Fruit fly (Drosophila melanogaster) whole organism, larva: ENCODE measurements around the gene COX8.

ENCODE experiments used
- noc ChIP-seq: fragments of 200-800 bp; sonication (Bioruptor generic); optimal IDR thresholded peaks from 3 replicates; lab custom pipeline; 2019; ENCODE audit warnings: missing biosample characterization, mild to moderate bottlenecking, missing genetic modification characterization, moderate library complexity

COX8 gene

DNA sequence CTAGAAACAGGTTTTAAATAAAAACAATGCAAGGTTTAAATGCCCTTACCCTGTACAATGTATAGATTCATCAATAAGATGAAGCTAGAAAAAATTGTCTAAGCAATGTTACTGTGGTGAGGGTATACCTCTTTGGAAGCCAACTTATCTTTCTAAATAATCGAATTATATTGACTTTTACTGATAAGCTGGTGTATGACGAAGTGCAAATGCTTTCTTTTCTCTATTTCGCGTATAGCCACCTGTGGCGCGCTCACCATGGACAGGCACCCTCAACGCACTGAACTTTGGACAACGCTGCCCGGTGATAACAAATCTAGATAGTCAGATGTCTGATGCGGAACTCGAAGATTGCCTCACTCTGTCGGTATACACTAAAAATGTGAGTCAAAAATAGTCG, 37.3 kb downstream of the COX8 start:
- TF ChIP-seq noc (tag; lab: Kevin White, UChicago): peak; percentile 58

DNA sequence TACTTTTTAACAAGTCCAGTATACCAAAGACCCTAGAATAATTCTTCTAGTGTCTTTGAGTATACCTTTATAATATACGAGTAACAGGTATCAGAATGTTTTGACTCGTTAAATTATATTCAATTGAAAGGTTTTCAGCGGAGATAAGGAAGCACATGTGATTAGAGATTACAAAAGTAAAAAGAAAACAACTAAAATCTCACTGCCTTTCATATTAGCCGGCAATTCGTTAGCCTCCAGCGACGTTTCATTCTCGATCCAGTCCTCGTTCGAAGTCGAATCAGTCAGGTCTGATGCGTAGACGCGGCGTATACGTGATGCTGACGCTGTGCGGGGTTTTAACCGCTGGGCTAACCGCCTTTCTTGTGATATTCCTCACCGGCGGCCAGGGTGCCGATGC, 38.1 kb downstream of the COX8 start, which contains the start of gene Est-Q:
Gene Est-Q (plus strand): TSS at position 250 of the 400 bp plus-strand sequence.
- TF ChIP-seq noc (tag; lab: Kevin White, UChicago): no peak

DNA sequence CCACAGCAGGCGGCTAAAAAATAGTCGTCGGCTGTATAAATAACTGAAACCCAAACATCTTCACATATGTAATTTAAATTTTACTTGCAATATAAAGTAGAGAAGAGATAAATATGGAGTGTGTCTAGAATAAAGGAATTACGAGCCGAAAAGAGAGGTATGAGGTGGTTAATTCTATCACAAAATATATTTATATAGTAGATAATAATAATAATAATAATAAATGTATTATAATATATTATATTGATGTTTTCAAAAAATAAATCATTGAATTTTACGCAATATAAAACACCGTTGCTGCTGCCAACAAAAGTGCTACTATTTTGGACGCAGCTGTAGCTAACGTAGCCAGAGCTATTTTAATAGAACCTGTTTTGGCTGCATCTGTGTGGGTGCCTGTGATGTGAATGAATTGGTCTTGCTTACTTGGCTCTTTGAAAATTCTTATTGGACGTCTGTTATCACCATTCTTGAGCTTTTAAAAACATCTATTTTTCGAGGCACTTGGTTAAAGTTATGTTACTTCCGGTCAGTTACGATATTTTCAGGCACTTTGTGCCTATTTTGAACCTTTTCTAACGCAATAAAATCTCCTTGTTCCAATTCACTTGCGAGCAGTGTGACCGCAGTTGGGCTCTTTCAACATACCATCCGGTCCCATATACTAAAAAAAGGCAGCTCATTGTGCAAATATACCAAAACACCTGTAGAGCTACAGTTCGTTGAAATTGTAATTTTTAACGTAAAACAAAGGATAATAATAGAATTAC, 42.2 kb downstream of the COX8 start, which contains the start of gene Hr78:
Gene Hr78 (minus strand): TSS at position 630 of the 770 bp plus-strand sequence.
- TF ChIP-seq noc (tag; lab: Kevin White, UChicago): peak; percentile 87

DNA sequence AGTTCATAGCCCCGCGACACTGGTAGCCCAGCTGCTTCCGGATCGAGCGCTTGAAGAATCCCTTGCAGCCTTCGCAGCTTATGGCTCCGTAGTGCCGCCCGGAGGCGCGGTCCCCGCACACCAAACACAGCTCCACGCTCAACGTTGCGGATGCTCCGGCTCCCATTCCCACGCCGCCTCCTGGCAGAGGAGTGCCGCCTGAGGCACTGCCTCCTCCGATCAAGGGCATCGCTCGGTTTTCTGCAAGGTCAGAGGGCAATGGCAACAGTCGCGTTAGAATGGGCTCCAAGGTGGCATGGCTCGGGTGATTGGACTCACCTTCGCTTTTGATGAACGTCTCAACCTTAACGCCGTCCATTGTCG, 42.8 kb downstream of the COX8 start:
- no peak for TF ChIP-seq noc (tag; lab: Kevin White, UChicago)

DNA sequence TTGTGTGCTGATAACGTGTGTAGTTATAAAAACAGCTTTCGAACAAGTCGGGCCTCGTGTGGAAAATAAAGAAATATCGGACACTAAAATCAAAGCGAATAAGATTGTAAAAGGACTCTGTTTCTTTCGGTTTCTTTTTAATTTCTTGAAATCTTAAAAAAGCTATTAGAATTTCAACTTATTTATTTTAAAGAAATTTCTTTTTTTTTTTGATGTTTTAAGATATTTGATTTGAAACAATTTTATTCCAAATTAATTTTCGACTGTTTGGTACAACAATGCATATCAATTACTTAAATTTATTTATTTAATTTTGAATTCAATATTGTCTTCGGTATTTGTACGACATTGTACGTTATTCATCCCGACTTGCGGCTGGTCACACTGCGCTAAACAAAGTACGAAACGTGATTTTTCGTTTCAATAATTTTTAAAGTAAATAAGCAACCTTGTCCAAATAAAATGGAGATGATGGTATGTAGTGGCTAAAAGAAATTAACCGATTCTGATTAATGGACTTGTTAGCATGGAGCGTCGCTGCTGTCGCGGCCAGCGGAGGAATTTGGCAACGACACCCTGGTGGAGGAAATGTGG, 46.4 kb downstream of the COX8 start, which contains the start of the genes CG7202 and CG7519:
Gene CG7202 (minus strand): TSS at position 51 of the 594 bp plus-strand sequence.
Gene CG7519 (plus strand): TSS at position 361 of the 594 bp plus-strand sequence.
- no peak for TF ChIP-seq noc (tag; lab: Kevin White, UChicago)

DNA sequence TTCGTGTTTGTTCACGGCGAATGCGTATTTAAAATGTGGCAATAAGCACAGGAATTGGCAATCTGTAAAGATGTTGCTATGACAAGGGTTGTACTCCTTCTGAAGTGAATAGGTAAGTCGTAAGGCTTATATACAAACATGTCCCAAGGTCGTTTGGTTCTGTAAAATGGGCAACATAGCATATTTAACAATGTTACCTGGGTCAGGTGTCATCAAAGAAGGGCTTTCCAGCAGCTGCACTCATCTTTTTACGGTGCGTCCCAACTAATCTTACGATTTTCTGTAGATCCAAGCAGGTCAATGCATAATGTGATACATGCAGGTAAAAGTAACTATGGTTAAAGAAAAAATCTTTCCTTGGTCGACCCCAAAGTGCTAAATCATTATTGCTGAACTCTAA, 48.8 kb downstream of the COX8 start, which contains the start of gene Neu2:
Gene Neu2 (minus strand): TSS at position 101 of the 400 bp plus-strand sequence.
- no peak for TF ChIP-seq noc (tag; lab: Kevin White, UChicago)
